Worm (Caenorhabditis elegans) whole organism, mixed stage, embryonic: Measurements from ENCODE around the gene T27E7.9.

Experiments used
- blmp-1 ChIP-seq: fragments of 150-350 bp; optimal IDR thresholded peaks from 2 replicates; lab custom pipeline; 2014; ENCODE audit warnings: missing biosample characterization, missing genetic modification characterization
- ceh-39 ChIP-seq: fragments of 150-350 bp; optimal IDR thresholded peaks from 2 replicates; lab custom pipeline; 2014; ENCODE audit warnings: missing biosample characterization, missing genetic modification characterization
- lsy-2 ChIP-seq: fragments of 150-350 bp; optimal IDR thresholded peaks from 2 replicates; lab custom pipeline; 2014; ENCODE audit warnings: missing biosample characterization, missing genetic modification characterization
- pha-4 ChIP-seq: fragments of 150-350 bp; optimal IDR thresholded peaks from 2 replicates; lab custom pipeline; 2018; ENCODE audit warnings: missing biosample characterization, missing genetic modification reagents, missing genetic modification characterization
- snpc-4 ChIP-seq: fragments of 150-350 bp; optimal IDR thresholded peaks from 2 replicates; lab custom pipeline; 2014; ENCODE audit warnings: missing biosample characterization, missing genetic modification characterization
- sptf-1 ChIP-seq: sonication (generic microtip); optimal IDR thresholded peaks from 2 replicates; lab custom pipeline; 2017; ENCODE audit warnings: mild to moderate bottlenecking, missing genetic modification characterization, moderate library complexity, missing compliant biosample characterization
- unc-39 ChIP-seq: fragments of 150-350 bp; optimal IDR thresholded peaks from 2 replicates; lab custom pipeline; 2014; ENCODE audit warnings: missing biosample characterization, missing genetic modification characterization

DNA sequence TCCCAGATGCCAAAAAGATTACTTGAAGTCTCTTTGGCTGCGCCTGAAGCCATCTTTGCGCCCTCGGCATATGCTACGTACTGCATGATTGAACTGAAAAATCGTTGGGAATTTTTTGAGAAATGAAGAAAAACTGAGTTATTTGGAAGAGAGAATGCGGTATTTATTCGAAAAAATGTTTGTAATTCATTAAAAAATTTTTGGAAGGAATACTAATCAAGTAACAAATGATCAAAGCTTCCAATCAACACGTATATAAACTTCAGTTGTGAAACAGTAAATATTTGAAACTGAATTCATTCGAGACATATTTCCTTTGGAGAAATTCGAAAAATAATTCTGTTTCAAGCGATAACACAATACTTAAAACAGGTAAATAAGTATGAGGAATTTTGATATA lies 6.7 kb downstream of the T27E7.9 start, which contains the start of gene pals-29:
- TF ChIP-seq snpc-4 (tag; lab: Kevin White, UChicago), result no peak
- no peak for TF ChIP-seq blmp-1 (tag; lab: Kevin White, UChicago)
- no peak for TF ChIP-seq lsy-2 (tag; lab: Kevin White, UChicago)
- TF ChIP-seq unc-39 (tag; lab: Kevin White, UChicago), result no peak
- TF ChIP-seq sptf-1 (tag; lab: Kevin White, UChicago), result no peak
- TF ChIP-seq pha-4, result no peak
- no peak for TF ChIP-seq ceh-39 (tag; lab: Kevin White, UChicago)
